Worm (Caenorhabditis elegans): Measurements from ENCODE around the gene mcm-2.
A peak's percentile ranks its signal among the peaks of the same experiment; 100 is the strongest.

Gene mcm-2

ce11 chrII:11980110-11980509 lies 26.3 kb downstream of the mcm-2 start (continued):
- TF ChIP-seq gei-8 (GFP tag; optimal IDR thresholded peaks at IDR 0.05) (no peak), ama-1 (optimal IDR thresholded peaks at IDR 0.05) (no peak), pha-4 (GFP tag; IDR thresholded peaks at IDR 0.05) (peak; percentile 80; the same call in 1 of the 2 replicates), pha-4 (tag; optimal IDR thresholded peaks at IDR 0.05) (peak; percentile 79), lin-15B (tag; optimal IDR thresholded peaks at IDR 0.05) (peak; percentile 38), egl-43 (GFP tag; IDR thresholded peaks at IDR 0.05) (no peak), spr-1 (tag; optimal IDR thresholded peaks at IDR 0.05) (peak; percentile 77), lsy-2 (tag; optimal IDR thresholded peaks at IDR 0.05) (peak; percentile 80 to 96), mdl-1 (tag; optimal IDR thresholded peaks at IDR 0.05) (peak in 1 of 2 experiments; percentile 43), zfp-2 (tag; optimal IDR thresholded peaks at IDR 0.05) (peak; percentile 95), sdz-12 (GFP tag; optimal IDR thresholded peaks at IDR 0.05) (peak; percentile 93), hlh-30 (tag; optimal IDR thresholded peaks at IDR 0.05; ENCODE audit: insufficient read depth) (peak; percentile 72), fkh-10 (GFP tag; optimal IDR thresholded peaks at IDR 0.05) (peak; percentile 92), nhr-25 (tag; optimal IDR thresholded peaks at IDR 0.05; ENCODE audit: borderline replicate concordance, insufficient read depth) (peak; percentile 30), rbr-2 (tag; optimal IDR thresholded peaks at IDR 0.05) (peak; percentile 90), tra-1 (GFP tag; IDR thresholded peaks at IDR 0.05) (peak; percentile 82), lin-1 (GFP tag; IDR thresholded peaks at IDR 0.05) (peak; percentile 69; the same call in 1 of the 2 replicates), ztf-11 (tag; optimal IDR thresholded peaks at IDR 0.05) (no peak), ceh-28 (tag; optimal IDR thresholded peaks at IDR 0.05) (no peak), lin-39 (tag; optimal IDR thresholded peaks at IDR 0.05) (no peak), arid-1 (GFP tag; conservative IDR thresholded peaks at IDR 0.05) (peak; percentile 88; the same call in 1 of the 2 replicates), nhr-10 (tag; optimal IDR thresholded peaks at IDR 0.05) (no peak), ceh-62 (tag; optimal IDR thresholded peaks at IDR 0.05) (no peak), tag-97 (GFP tag; IDR thresholded peaks at IDR 0.05) (no peak), daf-19 (GFP tag; conservative IDR thresholded peaks at IDR 0.05) (no peak), aha-1 (tag) (peak; percentile 98), snpc-1.2 (GFP tag; IDR thresholded peaks at IDR 0.05) (peak; percentile 59; the same call in 1 of the 2 replicates), lin-38 (GFP tag; IDR thresholded peaks at IDR 0.05) (peak; percentile 90), ZK546.5 (tag; optimal IDR thresholded peaks at IDR 0.05) (peak; percentile 96 to 97), skn-1 (tag; optimal IDR thresholded peaks at IDR 0.05) (no peak), mdt-29 (GFP tag; IDR thresholded peaks at IDR 0.05) (peak; percentile 91), nhr-111 (GFP tag; optimal IDR thresholded peaks at IDR 0.05) (no peak), dmd-9 (GFP tag; IDR thresholded peaks at IDR 0.05) (peak; percentile 84), Y75B8A.6 (GFP tag; IDR thresholded peaks at IDR 0.05) (no peak; the same call in 1 of the 2 replicates), jun-1 (tag; optimal IDR thresholded peaks at IDR 0.05) (no peak), hmg-1.1 (GFP tag; IDR thresholded peaks at IDR 0.05) (peak; percentile 84), hif-1 (tag; optimal IDR thresholded peaks at IDR 0.05) (peak in 1 of 2 experiments; percentile 88), zip-11 (GFP tag; IDR thresholded peaks at IDR 0.05) (no peak), aly-2 (tag; optimal IDR thresholded peaks at IDR 0.05) (no peak), zip-2 (tag; optimal IDR thresholded peaks at IDR 0.05) (no peak), F10B5.3 (tag; optimal IDR thresholded peaks at IDR 0.05) (no peak), spr-3 (GFP tag; optimal IDR thresholded peaks at IDR 0.05) (no peak), ceh-32 (tag; optimal IDR thresholded peaks at IDR 0.05; ENCODE audit: poor library complexity) (peak; percentile 35), zag-1 (tag; optimal IDR thresholded peaks at IDR 0.05) (no peak), mxl-2 (GFP tag; conservative IDR thresholded peaks at IDR 0.05) (no peak), F26F4.8 (GFP tag; conservative IDR thresholded peaks at IDR 0.05) (no peak), D1046.2 (GFP tag; IDR thresholded peaks at IDR 0.05) (peak; percentile 75; the same call in 1 of the 2 replicates), cey-2 (tag; optimal IDR thresholded peaks at IDR 0.05; ENCODE audit: borderline replicate concordance, insufficient read depth) (no peak), ces-1 (GFP tag; optimal IDR thresholded peaks at IDR 0.05) (peak; percentile 83), ctbp-1 (GFP tag; IDR thresholded peaks at IDR 0.05) (peak; percentile 65), zfp-3 (GFP tag; conservative IDR thresholded peaks at IDR 0.05) (peak; percentile 89)
